Worm (Caenorhabditis elegans) whole organism, mixed stage, embryonic: Measurements from ENCODE around the gene K09A9.6.

ENCODE experiments used
- blmp-1 ChIP-seq: fragments of 150-350 bp; optimal IDR thresholded peaks from 2 replicates; lab custom pipeline; 2014; ENCODE audit warnings: missing biosample characterization, missing genetic modification characterization
- ceh-39 ChIP-seq: fragments of 150-350 bp; optimal IDR thresholded peaks from 2 replicates; lab custom pipeline; 2014; ENCODE audit warnings: missing biosample characterization, missing genetic modification characterization
- drap-1 ChIP-seq: fragments of 200-800 bp; sonication (Bioruptor generic); optimal IDR thresholded peaks from 3 replicates; lab custom pipeline; 2018; ENCODE audit warnings: mild to moderate bottlenecking, missing genetic modification characterization, missing compliant biosample characterization
- mep-1 ChIP-seq: fragments of 150-350 bp; optimal IDR thresholded peaks from 2 replicates; lab custom pipeline; 2017; ENCODE audit warnings: missing biosample characterization, missing genetic modification reagents, missing genetic modification characterization, inconsistent platforms
- nhr-12 ChIP-seq: fragments of 150-350 bp; optimal IDR thresholded peaks from 2 replicates; lab custom pipeline; 2014; ENCODE audit warnings: missing biosample characterization, missing genetic modification characterization
- nhr-237 ChIP-seq: fragments of 150-350 bp; optimal IDR thresholded peaks from 2 replicates; lab custom pipeline; 2014; ENCODE audit warnings: missing biosample characterization, missing genetic modification characterization
- nhr-28 ChIP-seq: fragments of 150-350 bp; optimal IDR thresholded peaks from 2 replicates; lab custom pipeline; 2014; ENCODE audit warnings: missing biosample characterization, missing genetic modification characterization
- pha-4 ChIP-seq: fragments of 150-350 bp; optimal IDR thresholded peaks from 2 replicates; lab custom pipeline; 2018; ENCODE audit warnings: missing biosample characterization, missing genetic modification reagents, missing genetic modification characterization
- snpc-4 ChIP-seq: fragments of 150-350 bp; optimal IDR thresholded peaks from 2 replicates; lab custom pipeline; 2014; ENCODE audit warnings: missing biosample characterization, missing genetic modification characterization
- tbx-8 ChIP-seq: fragments of 200-800 bp; sonication (Bioruptor generic); optimal IDR thresholded peaks from 2 replicates; lab custom pipeline; 2018; ENCODE audit warnings: mild to moderate bottlenecking, missing genetic modification characterization, moderate library complexity, missing compliant biosample characterization
- unc-62 ChIP-seq: fragments of 150-350 bp; optimal IDR thresholded peaks from 2 replicates; lab custom pipeline; 2014; ENCODE audit warnings: missing biosample characterization, missing genetic modification reagents, missing genetic modification characterization

- no peak for TF ChIP-seq mep-1 (tag; lab: Kevin White, UChicago)
- TF ChIP-seq nhr-237 (tag; lab: Kevin White, UChicago): no peak
- TF ChIP-seq nhr-28 (tag; lab: Kevin White, UChicago): no peak
- no peak for TF ChIP-seq nhr-12
- TF ChIP-seq blmp-1 (tag; lab: Kevin White, UChicago): no peak
- no peak for TF ChIP-seq drap-1
- no peak for TF ChIP-seq ceh-39 (tag; lab: Kevin White, UChicago)
- TF ChIP-seq tbx-8 (GFP tag; lab: Kevin White, UChicago): no peak
- TF ChIP-seq unc-62 (GFP tag; lab: Kevin White, UChicago): peak; percentile 28
- no peak for TF ChIP-seq snpc-4 (tag; lab: Kevin White, UChicago)
- no peak for TF ChIP-seq pha-4 (tag; lab: Kevin White, UChicago)
These were observed 49.2 kb downstream of the K09A9.6 start for ce11 chrX:15626119-15626850.
